Worm (Caenorhabditis elegans): ENCODE measurements around the gene alfa-1.

- no peak for TF ChIP-seq ztf-4 (tag; optimal IDR thresholded peaks at IDR 0.05)
- no peak for TF ChIP-seq unc-62 (GFP tag; optimal IDR thresholded peaks at IDR 0.05)
- TF ChIP-seq ceh-82 (tag; optimal IDR thresholded peaks at IDR 0.05) = no peak
Measured at ce11 chrII:7613241-7613782, 49.0 kb downstream of the alfa-1 start, which contains the start of the genes oig-4 and R07G3.7.

All from whole organism, L2 larva.